Fruit fly (Drosophila melanogaster) whole organism: ENCODE measurements around the gene CG34034.

Source experiments
- CG8478 ChIP-seq: fragments of >200 bp; optimal IDR thresholded peaks from 2 replicates; lab custom pipeline; 2018; ENCODE audit warnings: inconsistent platforms
- Dll ChIP-seq: fragments of >200 bp; optimal IDR thresholded peaks from 2 replicates; lab custom pipeline; 2017
- EcR ChIP-seq, 2 experiments: fragments of >200 bp; optimal IDR thresholded peaks; 2 replicates each; lab custom pipeline; 2017; ENCODE audit warnings: missing biosample characterization in 2 of 2, missing genetic modification characterization in 2 of 2, missing genetic modification reagents in 2 of 2
- pan ChIP-seq: fragments of >200 bp; optimal IDR thresholded peaks from 2 replicates; lab custom pipeline; 2017
- psq ChIP-seq: fragments of >200 bp; optimal IDR thresholded peaks from 2 replicates; lab custom pipeline; 2017
- usp ChIP-seq: fragments of >200 bp; optimal IDR thresholded peaks from 2 replicates; lab custom pipeline; 2017; ENCODE audit warnings: missing biosample characterization, missing genetic modification characterization, mixed read lengths

DNA sequence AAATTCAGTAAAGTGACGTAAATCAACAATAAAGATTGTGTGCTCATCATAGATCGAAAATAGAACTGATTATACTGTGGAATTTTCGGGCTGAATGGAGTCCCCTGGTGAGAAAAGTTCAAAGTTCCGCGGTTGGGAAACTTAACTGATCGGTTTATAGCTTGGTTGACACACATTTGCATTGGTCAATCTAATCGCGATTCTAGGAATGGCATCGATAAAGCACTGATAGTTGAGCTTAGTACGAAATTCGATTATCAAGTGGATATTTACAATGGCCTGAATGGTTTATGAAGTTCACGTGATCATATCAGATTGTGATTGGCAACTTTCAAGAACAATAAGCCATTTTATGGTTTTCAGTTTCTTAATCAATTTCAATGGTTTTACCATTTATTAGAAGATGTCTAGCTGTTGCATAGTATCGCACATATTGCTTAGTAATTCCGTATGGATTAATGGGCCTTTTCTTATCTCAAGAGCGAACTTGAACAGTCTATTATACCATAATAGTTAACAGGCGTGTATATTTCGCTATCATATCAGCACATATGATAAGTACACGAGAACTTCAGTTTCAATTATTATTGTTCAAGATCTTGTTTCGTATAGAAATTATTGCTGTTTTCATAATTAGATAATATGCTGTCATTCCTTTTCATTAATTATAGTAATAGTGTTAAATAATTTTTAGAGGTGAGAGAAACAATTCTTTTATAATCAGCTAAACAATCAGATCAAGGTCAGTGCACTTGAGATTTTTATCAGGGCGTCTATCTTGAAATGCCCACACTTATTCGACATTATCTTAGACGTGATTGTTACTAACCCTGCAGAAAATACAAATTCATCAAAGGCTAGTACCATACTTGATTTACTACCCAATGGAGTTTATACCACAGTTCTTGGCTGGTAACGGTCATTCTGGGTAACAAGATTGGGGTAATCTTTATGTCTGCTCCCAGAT is 10.3 kb upstream of the CG34034 start, which contains the start of gene CG31233:
- TF ChIP-seq CG8478 (lab: Kevin White, UChicago) (no peak), pan (lab: Kevin White, UChicago) (no peak), psq (lab: Kevin White, UChicago) (no peak), usp (GFP tag; lab: Kevin White, UChicago) (no peak), Dll (no peak), EcR (GFP tag; optimal IDR thresholded peaks at IDR 0.05; lab: Kevin White, UChicago) (no peak)
